Fruit fly (Drosophila melanogaster) whole organism, embryonic: ENCODE data around the gene CG15643.
A peak's percentile ranks its signal among the peaks of the same experiment; 100 is the strongest.

ENCODE experiments used
- CG1024 ChIP-seq: fragments of 200-800 bp; sonication (Bioruptor generic); IDR thresholded peaks from 2 replicates; pipeline ENCODE4 v1.3.6; 2022; ENCODE audit warnings: missing biosample characterization, missing genetic modification characterization
- CG10366 ChIP-seq: fragments of 200-800 bp; sonication (Bioruptor generic); IDR thresholded peaks from 2 replicates; pipeline ENCODE4 v1.3.6; 2022; ENCODE audit warnings: missing biosample characterization, missing genetic modification characterization
- CG10462 ChIP-seq: fragments of 200-800 bp; sonication (Bioruptor generic); optimal IDR thresholded peaks from 2 replicates; lab custom pipeline; 2016; ENCODE audit warnings: missing biosample characterization, missing genetic modification characterization
- CG10979 ChIP-seq: fragments of 200-800 bp; sonication (Bioruptor generic); optimal IDR thresholded peaks from 2 replicates; lab custom pipeline; 2018; ENCODE audit warnings: missing biosample characterization, mild to moderate bottlenecking, missing genetic modification characterization, moderate library complexity
- CG11398 ChIP-seq: fragments of 200-800 bp; sonication (Bioruptor generic); optimal IDR thresholded peaks from 2 replicates; lab custom pipeline; 2016; ENCODE audit warnings: missing biosample characterization, missing genetic modification characterization
- CG12236 ChIP-seq: fragments of 200-800 bp; sonication (Bioruptor generic); optimal IDR thresholded peaks from 2 replicates; lab custom pipeline; 2016; ENCODE audit warnings: missing biosample characterization, missing genetic modification characterization
- CG12391 ChIP-seq: fragments of 200-800 bp; sonication (Bioruptor generic); optimal IDR thresholded peaks from 3 replicates; lab custom pipeline; 2018; ENCODE audit warnings: missing biosample characterization, mild to moderate bottlenecking, missing genetic modification characterization, moderate library complexity
- CG12659 ChIP-seq: fragments of 200-800 bp; sonication (Bioruptor generic); optimal IDR thresholded peaks from 3 replicates; lab custom pipeline; 2017; ENCODE audit warnings: mild to moderate bottlenecking, missing biosample characterization, missing genetic modification reagents, missing genetic modification characterization
- CG13424 ChIP-seq: fragments of 200-800 bp; sonication (Bioruptor generic); optimal IDR thresholded peaks from 2 replicates; lab custom pipeline; 2019; ENCODE audit warnings: missing biosample characterization, mild to moderate bottlenecking, missing genetic modification characterization, moderate library complexity
- CG15269 ChIP-seq: fragments of 200-800 bp; sonication (Bioruptor generic); optimal IDR thresholded peaks from 2 replicates; lab custom pipeline; 2018; ENCODE audit warnings: missing biosample characterization, mild to moderate bottlenecking, missing genetic modification characterization, moderate library complexity
- CG1529 ChIP-seq: fragments of 200-800 bp; sonication (Bioruptor generic); optimal IDR thresholded peaks from 3 replicates; lab custom pipeline; 2018; ENCODE audit warnings: missing biosample characterization, missing genetic modification characterization
- CG15696 ChIP-seq: fragments of 200-800 bp; sonication (Bioruptor generic); optimal IDR thresholded peaks from 2 replicates; lab custom pipeline; 2019; ENCODE audit warnings: missing biosample characterization, mild to moderate bottlenecking, missing genetic modification characterization, moderate library complexity
- CG1602 ChIP-seq: fragments of 200-800 bp; sonication (Bioruptor generic); optimal IDR thresholded peaks from 3 replicates; lab custom pipeline; 2016; ENCODE audit warnings: missing biosample characterization, missing genetic modification characterization
- CG1603 ChIP-seq: fragments of 200-800 bp; sonication (Bioruptor generic); optimal IDR thresholded peaks from 2 replicates; lab custom pipeline; 2019; ENCODE audit warnings: missing biosample characterization, mild to moderate bottlenecking, missing genetic modification characterization, moderate library complexity
- CG1832 ChIP-seq: fragments of 200-800 bp; sonication (Bioruptor generic); optimal IDR thresholded peaks from 2 replicates; lab custom pipeline; 2017; ENCODE audit warnings: missing biosample characterization, mild to moderate bottlenecking, missing genetic modification characterization, inconsistent platforms
- CG18599 ChIP-seq: fragments of 200-800 bp; sonication (Bioruptor generic); optimal IDR thresholded peaks from 3 replicates; lab custom pipeline; 2017; ENCODE audit warnings: missing biosample characterization, missing genetic modification characterization, mild to moderate bottlenecking, moderate library complexity, missing genetic modification reagents
- CG2678 ChIP-seq: fragments of 200-800 bp; sonication (Bioruptor generic); optimal IDR thresholded peaks from 3 replicates; lab custom pipeline; 2019; ENCODE audit warnings: missing biosample characterization, mild to moderate bottlenecking, missing genetic modification characterization, moderate library complexity
- CG32772 ChIP-seq: fragments of 200-800 bp; sonication (Bioruptor generic); IDR thresholded peaks from 2 replicates; pipeline ENCODE4 v1.3.6; 2022; ENCODE audit warnings: missing biosample characterization, missing genetic modification characterization
- CG4328 ChIP-seq: fragments of 200-800 bp; sonication (Bioruptor generic); optimal IDR thresholded peaks from 3 replicates; lab custom pipeline; 2017; ENCODE audit warnings: missing biosample characterization, missing genetic modification reagents, missing genetic modification characterization
- CG6654 ChIP-seq: fragments of 200-800 bp; sonication (Bioruptor generic); optimal IDR thresholded peaks from 2 replicates; lab custom pipeline; 2017; ENCODE audit warnings: missing biosample characterization, mild to moderate bottlenecking, missing genetic modification characterization
- CG7271 ChIP-seq: fragments of 200-800 bp; sonication (Bioruptor generic); optimal IDR thresholded peaks from 2 replicates; lab custom pipeline; 2018; ENCODE audit warnings: missing biosample characterization, mild to moderate bottlenecking, missing genetic modification characterization, moderate library complexity
- CG7357 ChIP-seq: fragments of 200-800 bp; sonication (Bioruptor generic); IDR thresholded peaks from 3 replicates; pipeline ENCODE4 v1.3.6; 2022; ENCODE audit warnings: missing biosample characterization, missing genetic modification characterization
- CG7786 ChIP-seq: fragments of 200-800 bp; sonication (Bioruptor generic); optimal IDR thresholded peaks from 2 replicates; lab custom pipeline; 2016; ENCODE audit warnings: missing biosample characterization, missing genetic modification characterization
- CoRest ChIP-seq: fragments of 200-800 bp; sonication (Bioruptor generic); optimal IDR thresholded peaks from 3 replicates; lab custom pipeline; 2018; ENCODE audit warnings: missing biosample characterization, mild to moderate bottlenecking, missing genetic modification characterization, moderate library complexity
- Eip74EF ChIP-seq, 2 experiments: fragments of 200-800 bp in 1 of 2; fragments of >200 bp in 1 of 2; sonication (Bioruptor generic) in 1 of 2; optimal IDR thresholded peaks; 2 replicates each; lab custom pipeline; 2017 to 2019; ENCODE audit warnings: missing biosample characterization in 2 of 2, missing genetic modification characterization in 2 of 2, mild to moderate bottlenecking in 1 of 2, moderate library complexity in 1 of 2
- Fer3 ChIP-seq: fragments of 200-800 bp; sonication (Bioruptor generic); optimal IDR thresholded peaks from 2 replicates; lab custom pipeline; 2018; ENCODE audit warnings: missing biosample characterization, mild to moderate bottlenecking, missing genetic modification characterization, moderate library complexity
- Rx ChIP-seq: fragments of 200-800 bp; sonication (Bioruptor generic); IDR thresholded peaks from 2 replicates; pipeline ENCODE4 v1.3.6; 2022; ENCODE audit warnings: missing biosample characterization, missing genetic modification characterization
- Scr ChIP-seq: fragments of 200-800 bp; sonication (Bioruptor generic); IDR thresholded peaks from 2 replicates; pipeline ENCODE4 v1.3.6; 2022; ENCODE audit warnings: missing biosample characterization, missing genetic modification characterization; ENCODE audit not compliant: partially characterized antibody
- Sox100B ChIP-seq: fragments of 200-800 bp; sonication (Bioruptor generic); optimal IDR thresholded peaks from 3 replicates; lab custom pipeline; 2018; ENCODE audit warnings: missing biosample characterization, mild to moderate bottlenecking, missing genetic modification characterization
- croc ChIP-seq: fragments of 200-800 bp; sonication (Bioruptor generic); conservative IDR thresholded peaks from 3 replicates; pipeline ENCODE4 v1.3.6; 2022; ENCODE audit warnings: missing biosample characterization, missing genetic modification characterization
- dati ChIP-seq: fragments of 200-800 bp; sonication (Bioruptor generic); IDR thresholded peaks from 2 replicates; pipeline ENCODE4 v1.3.6; 2022; ENCODE audit warnings: missing biosample characterization, missing genetic modification characterization
- dmrt11E ChIP-seq: fragments of 200-800 bp; sonication (Bioruptor generic); optimal IDR thresholded peaks from 3 replicates; lab custom pipeline; 2018; ENCODE audit warnings: missing biosample characterization, mild to moderate bottlenecking, missing genetic modification characterization, moderate library complexity
- dysf ChIP-seq: fragments of 200-800 bp; sonication (Bioruptor generic); IDR thresholded peaks from 3 replicates; pipeline ENCODE4 v1.3.6; 2022; ENCODE audit warnings: missing biosample characterization, missing genetic modification characterization
- fd3F ChIP-seq: fragments of 200-800 bp; sonication (Bioruptor generic); optimal IDR thresholded peaks from 2 replicates; lab custom pipeline; 2018; ENCODE audit warnings: missing biosample characterization, mild to moderate bottlenecking, missing genetic modification characterization, moderate library complexity
- gem ChIP-seq: fragments of 200-800 bp; sonication (Bioruptor generic); optimal IDR thresholded peaks from 2 replicates; lab custom pipeline; 2019; ENCODE audit warnings: missing biosample characterization, mild to moderate bottlenecking, missing genetic modification characterization, moderate library complexity
- lab ChIP-seq: fragments of 200-800 bp; sonication (Bioruptor generic); optimal IDR thresholded peaks from 3 replicates; lab custom pipeline; 2017; ENCODE audit warnings: missing biosample characterization, missing genetic modification characterization, mild to moderate bottlenecking, moderate library complexity, missing genetic modification reagents
- lilli ChIP-seq: fragments of 200-800 bp; sonication (Bioruptor generic); optimal IDR thresholded peaks from 3 replicates; lab custom pipeline; 2016; ENCODE audit warnings: missing biosample characterization, missing genetic modification characterization
- lmd ChIP-seq: fragments of 200-800 bp; sonication (Bioruptor generic); IDR thresholded peaks from 2 replicates; pipeline ENCODE4 v1.3.6; 2022; ENCODE audit warnings: missing biosample characterization, missing genetic modification characterization
- nmo ChIP-seq: fragments of 200-800 bp; sonication (Bioruptor generic); optimal IDR thresholded peaks from 2 replicates; lab custom pipeline; 2018; ENCODE audit warnings: missing biosample characterization, mild to moderate bottlenecking, missing genetic modification characterization, moderate library complexity
- pfk ChIP-seq: fragments of 200-800 bp; sonication (Bioruptor generic); optimal IDR thresholded peaks from 2 replicates; lab custom pipeline; 2018; ENCODE audit warnings: missing biosample characterization, mild to moderate bottlenecking, missing genetic modification characterization, moderate library complexity
- phol ChIP-seq: fragments of 200-800 bp; sonication (Bioruptor generic); optimal IDR thresholded peaks from 3 replicates; lab custom pipeline; 2018; ENCODE audit warnings: missing biosample characterization, mild to moderate bottlenecking, missing genetic modification characterization, moderate library complexity
- pum ChIP-seq: fragments of 200-800 bp; sonication (Bioruptor generic); optimal IDR thresholded peaks from 2 replicates; lab custom pipeline; 2016; ENCODE audit warnings: missing biosample characterization, missing genetic modification characterization
- stwl ChIP-seq: fragments of 200-800 bp; sonication (Bioruptor generic); optimal IDR thresholded peaks from 3 replicates; lab custom pipeline; 2018; ENCODE audit warnings: missing biosample characterization, mild to moderate bottlenecking, missing genetic modification characterization, moderate library complexity
- tap ChIP-seq: fragments of 200-800 bp; optimal IDR thresholded peaks from 3 replicates; lab custom pipeline; 2019; ENCODE audit warnings: missing biosample characterization, mild to moderate bottlenecking, missing genetic modification characterization, moderate library complexity
- tx ChIP-seq: fragments of 200-800 bp; sonication (Bioruptor generic); optimal IDR thresholded peaks from 2 replicates; lab custom pipeline; 2016; ENCODE audit warnings: missing biosample characterization, missing genetic modification characterization
- usp ChIP-seq: fragments of >200 bp; optimal IDR thresholded peaks from 2 replicates; lab custom pipeline; 2017; ENCODE audit warnings: missing biosample characterization, missing genetic modification characterization
- vnd ChIP-seq: fragments of 200-800 bp; sonication (Bioruptor generic); IDR thresholded peaks from 3 replicates; pipeline ENCODE4 v1.3.6; 2022; ENCODE audit warnings: missing biosample characterization, missing genetic modification characterization; ENCODE audit not compliant: partially characterized antibody
- wdn ChIP-seq: fragments of 200-800 bp; sonication (Bioruptor generic); IDR thresholded peaks from 2 replicates; pipeline ENCODE4 v1.3.6; 2022; ENCODE audit warnings: missing biosample characterization, missing genetic modification characterization

The CG15643 gene

dm6 chrX:15591721-15592491, 20.0 kb upstream of the CG15643 start (continued):
- TF ChIP-seq lab (peak; percentile 57), croc (GFP tag; lab: Robert Waterston, UW) (0 out of 3 replicates have a peak, but pooled peaks have one; percentile 30), CG11398 (GFP tag; lab: Kevin White, UChicago) (peak; percentile 10), fd3F (GFP tag; lab: Kevin White, UChicago) (no peak), vnd (GFP tag; lab: Robert Waterston, UW) (no peak), pum (GFP tag; lab: Kevin White, UChicago) (peak; percentile 41), CG12659 (GFP tag; lab: Kevin White, UChicago) (peak; percentile 20), wdn (no peak), CG15696 (tag; lab: Kevin White, UChicago) (peak; percentile 41), CG18599 (GFP tag; lab: Kevin White, UChicago) (peak; percentile 60), CG13424 (tag; lab: Kevin White, UChicago) (peak; percentile 53), CG7786 (peak; percentile 15), nmo (GFP tag; lab: Kevin White, UChicago) (peak; percentile 44), Sox100B (GFP tag; lab: Kevin White, UChicago) (peak; percentile 24), CG1603 (tag; lab: Kevin White, UChicago) (peak; percentile 33), phol (tag; lab: Kevin White, UChicago) (peak; percentile 48), CG4328 (GFP tag; lab: Kevin White, UChicago) (no peak), gem (tag; lab: Kevin White, UChicago) (peak; percentile 67), lmd (GFP tag; lab: Robert Waterston, UW) (0 out of 2 replicates have a peak, but pooled peaks have one; percentile 39), Rx (GFP tag; lab: Robert Waterston, UW) (no peak), tx (GFP tag; lab: Kevin White, UChicago) (peak; percentile 7), Eip74EF (GFP tag; optimal IDR thresholded peaks at IDR 0.05; lab: Kevin White, UChicago) (peak in 1 of 2 experiments; percentile 29), CG15269 (tag; lab: Kevin White, UChicago) (peak; percentile 54), CG2678 (tag; lab: Kevin White, UChicago) (peak; percentile 61), CG12391 (tag; lab: Kevin White, UChicago) (peak; percentile 51), CG1602 (GFP tag; lab: Kevin White, UChicago) (no peak), CG1832 (GFP tag; lab: Kevin White, UChicago) (no peak), CG12236 (GFP tag; lab: Kevin White, UChicago) (no peak), CG6654 (GFP tag; lab: Kevin White, UChicago) (no peak), dysf (GFP tag; lab: Robert Waterston, UW) (peak; percentile 68), CG7357 (0 out of 3 replicates have a peak, but pooled peaks have one; percentile 28), pfk (no peak), dmrt11E (tag; lab: Kevin White, UChicago) (peak; percentile 18), CG32772 (peak; percentile 41; the same call in 1 of the 2 replicates), CG1024 (0 out of 2 replicates have a peak, but pooled peaks have one; percentile 18), stwl (no peak), usp (GFP tag; lab: Kevin White, UChicago) (no peak), lilli (GFP tag; lab: Kevin White, UChicago) (peak; percentile 36), dati (GFP tag; lab: Robert Waterston, UW) (no peak), Fer3 (peak; percentile 29), CG10462 (GFP tag; lab: Kevin White, UChicago) (peak; percentile 11), tap (tag; lab: Kevin White, UChicago) (no peak), CG10366 (GFP tag; lab: Robert Waterston, UW) (no peak; the same call in 1 of the 2 replicates), CG7271 (tag; lab: Kevin White, UChicago) (no peak), CoRest (tag; lab: Kevin White, UChicago) (peak; percentile 41), Scr (GFP tag; lab: Robert Waterston, UW) (no peak), CG1529 (peak; percentile 19), CG10979 (peak; percentile 44)
